Worm (Caenorhabditis elegans): ENCODE results near the gene srg-46.

Gene srg-46

DNA sequence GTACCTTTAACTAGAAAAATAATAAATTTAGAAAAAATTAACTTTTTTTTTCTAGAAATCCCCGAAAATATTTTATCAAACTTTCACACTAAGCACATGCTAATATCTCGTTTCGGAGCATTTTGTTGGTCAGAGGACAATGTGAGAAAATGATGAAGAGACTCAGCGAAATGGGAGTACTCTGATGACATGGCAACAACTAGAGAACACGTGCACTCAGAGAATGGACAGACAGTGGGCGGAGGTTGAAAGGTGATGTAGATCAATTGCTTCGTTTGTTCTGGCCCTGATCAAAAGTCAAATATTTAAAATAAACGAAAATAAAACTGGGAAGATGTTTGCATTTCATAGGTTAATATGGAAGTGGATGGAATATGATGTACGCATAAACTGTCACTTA, 29.1 kb upstream of the srg-46 start (continued):
- TF ChIP-seq bed-1 (GFP tag; IDR thresholded peaks at IDR 0.05) (no peak), nhr-120 (GFP tag; IDR thresholded peaks at IDR 0.05) (no peak), snpc-3.4 (tag; optimal IDR thresholded peaks at IDR 0.05) (no peak), mcd-1 (GFP tag; IDR thresholded peaks at IDR 0.05) (no peak), repo-1 (tag; optimal IDR thresholded peaks at IDR 0.05) (no peak), attf-6 (GFP tag; IDR thresholded peaks at IDR 0.05) (no peak)

DNA sequence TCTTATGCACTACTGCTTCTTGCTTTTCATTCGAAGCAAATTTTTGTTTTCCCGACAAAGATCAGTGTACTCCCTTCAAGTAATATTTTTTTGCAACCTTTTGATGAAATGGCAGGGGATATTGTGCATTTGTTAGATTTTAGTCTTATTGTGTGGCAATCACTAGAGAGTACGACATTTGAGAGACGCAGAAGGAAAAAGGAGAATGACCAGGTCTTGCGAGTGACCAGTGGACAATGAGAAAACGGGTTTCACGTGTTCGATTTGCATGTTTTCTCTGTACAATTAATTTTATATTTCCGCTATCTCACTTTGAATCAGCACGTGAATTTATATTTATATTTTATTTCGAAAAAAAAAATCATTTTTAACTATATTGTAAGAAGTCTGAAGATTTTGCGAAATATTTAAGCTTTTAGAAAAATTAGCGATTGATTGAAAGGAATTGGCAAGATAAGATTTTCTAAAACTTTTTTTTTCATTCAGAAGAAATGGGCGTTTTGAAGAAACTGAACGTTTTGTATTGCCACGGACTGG, 27.6 kb upstream of the srg-46 start, which contains the start of gene C50B6.9:
C50B6.9 (plus strand) TSS at position 487 of the 537 bp plus-strand sequence.
- TF ChIP-seq zfh-2 (GFP tag; conservative IDR thresholded peaks at IDR 0.05) (no peak), ztf-28 (GFP tag; IDR thresholded peaks at IDR 0.05) (no peak), F33H1.4 (GFP tag; IDR thresholded peaks at IDR 0.05) (no peak), let-526 (GFP tag; IDR thresholded peaks at IDR 0.05) (no peak), ztf-26 (tag; optimal IDR thresholded peaks at IDR 0.05) (no peak), snpc-1.3 (tag; optimal IDR thresholded peaks at IDR 0.05; ENCODE audit: insufficient read depth) (no peak), zim-3 (tag; optimal IDR thresholded peaks at IDR 0.05) (no peak), C17E4.6 (GFP tag; IDR thresholded peaks at IDR 0.05) (no peak), ZK185.1 (tag; optimal IDR thresholded peaks at IDR 0.05; ENCODE audit: poor library complexity, severe bottlenecking) (no peak), hmg-1.2 (GFP tag; IDR thresholded peaks at IDR 0.05) (no peak; the same call in 1 of the 2 replicates), F57C9.4 (tag; optimal IDR thresholded peaks at IDR 0.05) (no peak), snpc-4 (GFP tag; optimal IDR thresholded peaks at IDR 0.05) (no peak), snpc-4 (tag; optimal IDR thresholded peaks at IDR 0.05) (no peak), attf-6 (GFP tag; IDR thresholded peaks at IDR 0.05) (no peak), nhr-179 (tag; optimal IDR thresholded peaks at IDR 0.05) (no peak), gei-17 (GFP tag; optimal IDR thresholded peaks at IDR 0.05) (no peak)

DNA sequence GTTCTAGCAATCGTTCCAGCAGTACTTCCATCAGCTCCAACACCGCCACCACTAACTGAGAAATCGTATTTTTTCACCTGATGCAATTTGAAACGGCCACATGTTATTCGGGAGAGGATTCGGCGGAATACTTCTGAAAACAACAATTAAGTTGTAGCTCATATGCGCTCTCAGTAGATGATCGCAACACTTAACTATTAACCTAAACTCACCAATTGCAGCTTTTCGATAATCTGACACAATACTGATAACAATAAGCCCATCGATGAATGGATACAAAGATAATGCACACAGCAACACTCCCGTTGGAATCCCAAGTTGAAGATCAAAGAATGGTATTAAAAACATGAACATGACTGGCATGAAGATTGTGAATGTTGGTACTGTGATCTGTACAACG, 25.5 kb upstream of the srg-46 start:
- TF ChIP-seq Y53G8AR.9 (GFP tag; conservative IDR thresholded peaks at IDR 0.05) = no peak
- TF ChIP-seq ztf-3 (GFP tag; optimal IDR thresholded peaks at IDR 0.05) = no peak
- no peak for TF ChIP-seq akir-1 (GFP tag; optimal IDR thresholded peaks at IDR 0.05)
- TF ChIP-seq B0261.1 (tag; optimal IDR thresholded peaks at IDR 0.05) = no peak
- no peak for TF ChIP-seq nfyb-1 (GFP tag; IDR thresholded peaks at IDR 0.05)
- no peak for TF ChIP-seq B0019.2 (GFP tag; conservative IDR thresholded peaks at IDR 0.05)
- TF ChIP-seq ztf-26 (tag; optimal IDR thresholded peaks at IDR 0.05) = no peak
- TF ChIP-seq dpff-1 (tag; optimal IDR thresholded peaks at IDR 0.05) = no peak
- TF ChIP-seq pha-4 (tag; optimal IDR thresholded peaks at IDR 0.05) = no peak
- no peak for TF ChIP-seq F22D6.2 (tag; optimal IDR thresholded peaks at IDR 0.05)
- TF ChIP-seq egl-44 (GFP tag; IDR thresholded peaks at IDR 0.05) = no peak
- TF ChIP-seq ekl-4 (GFP tag; IDR thresholded peaks at IDR 0.05) = no peak
- TF ChIP-seq C06A6.2 (GFP tag; conservative IDR thresholded peaks at IDR 0.05) = no peak
- TF ChIP-seq attf-6 (GFP tag; IDR thresholded peaks at IDR 0.05) = no peak
- TF ChIP-seq sea-2 (GFP tag; IDR thresholded peaks at IDR 0.05) = no peak
- no peak for TF ChIP-seq pbrm-1 (GFP tag; IDR thresholded peaks at IDR 0.05)
